Worm (Caenorhabditis elegans) whole organism, late embryonic: ENCODE data around the gene lipl-8.

ENCODE experiments used
- K02D7.2 ChIP-seq: sonication (generic microtip); optimal IDR thresholded peaks from 2 replicates; lab custom pipeline; 2017; ENCODE audit warnings: mild to moderate bottlenecking, missing genetic modification characterization, missing compliant biosample characterization
- ama-1 ChIP-seq: fragments of 150-350 bp; optimal IDR thresholded peaks from 2 replicates; lab custom pipeline; 2014
- ceh-19 ChIP-seq: fragments of 200-800 bp; sonication (Bioruptor generic); optimal IDR thresholded peaks from 2 replicates; lab custom pipeline; 2018; ENCODE audit warnings: mild to moderate bottlenecking, missing genetic modification characterization, missing compliant biosample characterization
- ceh-22 ChIP-seq: sonication (generic microtip); optimal IDR thresholded peaks from 2 replicates; lab custom pipeline; 2017; ENCODE audit warnings: missing biosample characterization, missing genetic modification characterization
- eyg-1 ChIP-seq: sonication (generic microtip); optimal IDR thresholded peaks from 2 replicates; lab custom pipeline; 2016; ENCODE audit warnings: missing genotype, missing genetic modification characterization, missing compliant biosample characterization
- fkh-10 ChIP-seq: fragments of 150-350 bp; optimal IDR thresholded peaks from 2 replicates; lab custom pipeline; 2014; ENCODE audit warnings: missing biosample characterization, missing genetic modification reagents, missing genetic modification characterization
- hlh-30 ChIP-seq: sonication (generic microtip); optimal IDR thresholded peaks from 2 replicates; lab custom pipeline; 2017; ENCODE audit warnings: antibody characterized with exemption, missing genetic modification characterization, missing compliant biosample characterization; ENCODE audit not compliant: insufficient read depth
- nfya-1 ChIP-seq: sonication (generic microtip); optimal IDR thresholded peaks from 2 replicates; lab custom pipeline; 2017; ENCODE audit warnings: missing genetic modification characterization, mild to moderate bottlenecking, missing compliant biosample characterization, antibody characterized with exemption, moderate library complexity
- pha-2 ChIP-seq: sonication (generic microtip); optimal IDR thresholded peaks from 2 replicates; lab custom pipeline; 2017; ENCODE audit warnings: mild to moderate bottlenecking, missing genetic modification characterization, missing compliant biosample characterization
- pqm-1 ChIP-seq: sonication (generic microtip); optimal IDR thresholded peaks from 2 replicates; lab custom pipeline; 2016; ENCODE audit warnings: missing genetic modification characterization, missing compliant biosample characterization
- unc-55 ChIP-seq: sonication (generic microtip); optimal IDR thresholded peaks from 2 replicates; lab custom pipeline; 2017; ENCODE audit warnings: missing biosample characterization, missing genetic modification reagents, missing genetic modification characterization

ce11 chrV:14762563-14762962 is 14.1 kb upstream of the lipl-8 start:
- no peak for TF ChIP-seq hlh-30 (tag; lab: Kevin White, UChicago)
- TF ChIP-seq K02D7.2, result no peak
- no peak for TF ChIP-seq ceh-19 (GFP tag; lab: Kevin White, UChicago)
- no peak for TF ChIP-seq pha-2 (tag; lab: Kevin White, UChicago)
- TF ChIP-seq nfya-1 (tag; lab: Kevin White, UChicago), result no peak
- TF ChIP-seq ama-1 (lab: Kevin White, UChicago), result no peak
- no peak for TF ChIP-seq unc-55 (GFP tag; lab: Kevin White, UChicago)
- TF ChIP-seq pqm-1 (tag; lab: Kevin White, UChicago), result no peak
- no peak for TF ChIP-seq eyg-1 (tag; lab: Kevin White, UChicago)
- no peak for TF ChIP-seq fkh-10 (GFP tag; lab: Kevin White, UChicago)
- TF ChIP-seq ceh-22 (tag; lab: Kevin White, UChicago), result no peak
